Fruit fly (Drosophila melanogaster): ENCODE results near the gene CG17380.

Gene CG17380

dm6 chr3R:23445249-23445916 lies 41.9 kb upstream of the CG17380 start (continued):
- TF ChIP-seq dati (GFP tag; IDR thresholded peaks at IDR 0.05) (no peak), Trl (optimal IDR thresholded peaks at IDR 0.05) (no peak), Trl (GFP tag; optimal IDR thresholded peaks at IDR 0.05) (peak; percentile 6), stc (GFP tag; IDR thresholded peaks at IDR 0.05) (peak; percentile 34; the same call in 1 of the 2 replicates), CG17359 (tag; optimal IDR thresholded peaks at IDR 0.05) (peak; percentile 30), CG43689 (GFP tag; IDR thresholded peaks at IDR 0.05) (peak; percentile 67), CG9727 (GFP tag; optimal IDR thresholded peaks at IDR 0.05) (peak; percentile 11), CG15514 (GFP tag; optimal IDR thresholded peaks at IDR 0.05) (peak; percentile 3), Dip3 (GFP tag; optimal IDR thresholded peaks at IDR 0.05) (no peak), CG6689 (GFP tag; IDR thresholded peaks at IDR 0.05) (peak; percentile 41; the same call in 1 of the 2 replicates), Ptx1 (GFP tag; IDR thresholded peaks at IDR 0.05) (no peak), lab (GFP tag; optimal IDR thresholded peaks at IDR 0.05) (peak; percentile 52), phol (tag; optimal IDR thresholded peaks at IDR 0.05) (peak; percentile 11), odd (GFP tag; optimal IDR thresholded peaks at IDR 0.05) (peak; percentile 41), ssp (GFP tag; IDR thresholded peaks at IDR 0.05) (no peak), bab2 (GFP tag; optimal IDR thresholded peaks at IDR 0.05) (peak; percentile 17), fd96Cb (tag; optimal IDR thresholded peaks at IDR 0.05) (no peak), CG8290 (GFP tag; optimal IDR thresholded peaks at IDR 0.05) (no peak), CG8290 (tag; optimal IDR thresholded peaks at IDR 0.05) (peak in 1 of 2 experiments; percentile 64), dmrt11E (tag; optimal IDR thresholded peaks at IDR 0.05) (peak; percentile 6), CG18011 (GFP tag; optimal IDR thresholded peaks at IDR 0.05) (no peak), Nf-YA (GFP tag; IDR thresholded peaks at IDR 0.05) (peak; percentile 49; the same call in 1 of the 2 replicates), otp (GFP tag; IDR thresholded peaks at IDR 0.05) (peak; percentile 77), CG33557 (GFP tag; optimal IDR thresholded peaks at IDR 0.05) (peak; percentile 10), onecut (GFP tag; IDR thresholded peaks at IDR 0.05) (peak; percentile 56), Ets65A (GFP tag) (peak; percentile 80), dpn (GFP tag; optimal IDR thresholded peaks at IDR 0.05) (no peak), Gsc (GFP tag; IDR thresholded peaks at IDR 0.05) (no peak), cato (GFP tag; optimal IDR thresholded peaks at IDR 0.05; ENCODE audit: borderline replicate concordance) (no peak), CG11085 (GFP tag; IDR thresholded peaks at IDR 0.05) (0 out of 2 replicates have a peak, but pooled peaks have one; percentile 21), ci (GFP tag; IDR thresholded peaks at IDR 0.05) (peak; percentile 76), CG31224 (GFP tag; IDR thresholded peaks at IDR 0.05) (0 out of 2 replicates have a peak, but pooled peaks have one; percentile 14), caup (GFP tag; optimal IDR thresholded peaks at IDR 0.05; ENCODE audit: severe bottlenecking) (peak; percentile 24), H15 (GFP tag; IDR thresholded peaks at IDR 0.05) (0 out of 3 replicates have a peak, but pooled peaks have one; percentile 11), CG8388 (GFP tag; optimal IDR thresholded peaks at IDR 0.05) (no peak), CG17912 (GFP tag; optimal IDR thresholded peaks at IDR 0.05) (no peak), CG15601 (tag; optimal IDR thresholded peaks at IDR 0.05) (peak; percentile 15), croc (GFP tag; conservative IDR thresholded peaks at IDR 0.05) (no peak), vvl (GFP tag; IDR thresholded peaks at IDR 0.05) (0 out of 2 replicates have a peak, but pooled peaks have one; percentile 13), CG14965 (GFP tag; optimal IDR thresholded peaks at IDR 0.05; ENCODE audit: borderline replicate concordance) (no peak), CG1529 (GFP tag; optimal IDR thresholded peaks at IDR 0.05) (no peak), seq (GFP tag; IDR thresholded peaks at IDR 0.05) (peak; percentile 18; the same call in 1 of the 2 replicates), wor (GFP tag; IDR thresholded peaks at IDR 0.05) (no peak), CG3995 (GFP tag; optimal IDR thresholded peaks at IDR 0.05) (no peak), CG6272 (GFP tag; IDR thresholded peaks at IDR 0.05) (no peak), ERR (GFP tag; optimal IDR thresholded peaks at IDR 0.05) (no peak), CTCF (GFP tag; optimal IDR thresholded peaks at IDR 0.05) (no peak), CG8359 (GFP tag; optimal IDR thresholded peaks at IDR 0.05; ENCODE audit: borderline replicate concordance) (no peak), Asciz (GFP tag; optimal IDR thresholded peaks at IDR 0.05) (peak; percentile 52), eve (GFP tag; optimal IDR thresholded peaks at IDR 0.05) (no peak), tna (GFP tag; IDR thresholded peaks at IDR 0.05; ENCODE audit: partially characterized antibody) (no peak)

All from whole organism, embryonic.